Fruit fly (Drosophila melanogaster) whole organism, embryonic: Measurements from ENCODE around the gene Usf.

Source experiments
- B-H2 ChIP-seq: fragments of 200-800 bp; sonication (Bioruptor generic); optimal IDR thresholded peaks from 2 replicates; lab custom pipeline; 2018; ENCODE audit warnings: missing biosample characterization, mild to moderate bottlenecking, missing genetic modification characterization
- BEAF-32 ChIP-seq: fragments of 200-800 bp; sonication (Bioruptor generic); optimal IDR thresholded peaks from 3 replicates; lab custom pipeline; 2017; ENCODE audit warnings: missing biosample characterization, missing genetic modification characterization, mild to moderate bottlenecking, moderate library complexity, missing genetic modification reagents
- Bdp1 ChIP-seq: fragments of 200-800 bp; sonication (Bioruptor generic); optimal IDR thresholded peaks from 3 replicates; lab custom pipeline; 2016; ENCODE audit warnings: missing biosample characterization, missing genetic modification characterization
- Bgb ChIP-seq: fragments of 200-800 bp; sonication (Bioruptor generic); IDR thresholded peaks from 2 replicates; pipeline ENCODE4 v1.3.6; 2022; ENCODE audit warnings: missing biosample characterization, missing genetic modification characterization; ENCODE audit not compliant: partially characterized antibody
- CG10267 ChIP-seq: fragments of 200-800 bp; sonication (Bioruptor generic); optimal IDR thresholded peaks from 2 replicates; lab custom pipeline; 2018; ENCODE audit warnings: missing biosample characterization, mild to moderate bottlenecking, missing genetic modification characterization, moderate library complexity
- CG13287 ChIP-seq: fragments of 200-800 bp; sonication (Bioruptor generic); IDR thresholded peaks from 2 replicates; pipeline ENCODE4 v1.3.6; 2022; ENCODE audit warnings: missing biosample characterization, missing genetic modification characterization; ENCODE audit not compliant: partially characterized antibody
- CG14014 ChIP-seq: fragments of 200-800 bp; sonication (Bioruptor generic); IDR thresholded peaks from 2 replicates; pipeline ENCODE4 v1.3.6; 2022; ENCODE audit warnings: missing biosample characterization, missing genetic modification characterization
- CG14710 ChIP-seq: fragments of 200-800 bp; sonication (Bioruptor generic); optimal IDR thresholded peaks from 3 replicates; lab custom pipeline; 2019; ENCODE audit warnings: missing biosample characterization, mild to moderate bottlenecking, missing genetic modification characterization, moderate library complexity
- CG15696 ChIP-seq: fragments of 200-800 bp; sonication (Bioruptor generic); optimal IDR thresholded peaks from 2 replicates; lab custom pipeline; 2019; ENCODE audit warnings: missing biosample characterization, mild to moderate bottlenecking, missing genetic modification characterization, moderate library complexity
- CG18011 ChIP-seq: fragments of 200-800 bp; sonication (Bioruptor generic); optimal IDR thresholded peaks from 2 replicates; lab custom pipeline; 2017; ENCODE audit warnings: missing biosample characterization, missing genetic modification characterization, mild to moderate bottlenecking, moderate library complexity, missing genotype
- CG18599 ChIP-seq: fragments of 200-800 bp; sonication (Bioruptor generic); optimal IDR thresholded peaks from 3 replicates; lab custom pipeline; 2017; ENCODE audit warnings: missing biosample characterization, missing genetic modification characterization, mild to moderate bottlenecking, moderate library complexity, missing genetic modification reagents
- CG18764 ChIP-seq: fragments of 200-800 bp; sonication (Bioruptor generic); optimal IDR thresholded peaks from 3 replicates; lab custom pipeline; 2016; ENCODE audit warnings: missing biosample characterization, missing genetic modification characterization
- CG2116 ChIP-seq: fragments of 200-800 bp; sonication (Bioruptor generic); optimal IDR thresholded peaks from 3 replicates; lab custom pipeline; 2018; ENCODE audit warnings: missing biosample characterization, mild to moderate bottlenecking, missing genetic modification characterization
- CG4360 ChIP-seq: fragments of 200-800 bp; sonication (Bioruptor generic); IDR thresholded peaks from 2 replicates; pipeline ENCODE4 v1.3.6; 2022; ENCODE audit warnings: missing biosample characterization, missing genetic modification characterization
- CG4617 ChIP-seq: fragments of 200-800 bp; sonication (Bioruptor generic); optimal IDR thresholded peaks from 3 replicates; lab custom pipeline; 2016; ENCODE audit warnings: missing biosample characterization, missing genetic modification characterization, borderline replicate concordance
- CG6689 ChIP-seq: fragments of 200-800 bp; sonication (Bioruptor generic); IDR thresholded peaks from 2 replicates; pipeline ENCODE4 v1.3.6; 2022; ENCODE audit warnings: missing biosample characterization, missing genetic modification characterization
- CG8478 ChIP-seq: fragments of >200 bp; optimal IDR thresholded peaks from 2 replicates; lab custom pipeline; 2018
- CG8924 ChIP-seq: fragments of 200-800 bp; optimal IDR thresholded peaks from 3 replicates; lab custom pipeline; 2019; ENCODE audit warnings: missing biosample characterization, mild to moderate bottlenecking, missing genetic modification characterization, moderate library complexity
- CG9797 ChIP-seq: fragments of 200-800 bp; sonication (Bioruptor generic); optimal IDR thresholded peaks from 3 replicates; lab custom pipeline; 2018; ENCODE audit warnings: missing biosample characterization, mild to moderate bottlenecking, missing genetic modification characterization
- CTCF ChIP-seq: fragments of 200-800 bp; sonication (Bioruptor generic); optimal IDR thresholded peaks from 2 replicates; lab custom pipeline; 2017; ENCODE audit warnings: missing biosample characterization, mild to moderate bottlenecking, missing genetic modification characterization, moderate library complexity
- Dp ChIP-seq: fragments of 200-800 bp; sonication (Bioruptor generic); optimal IDR thresholded peaks from 2 replicates; lab custom pipeline; 2018; ENCODE audit warnings: missing biosample characterization, mild to moderate bottlenecking, missing genetic modification characterization, moderate library complexity
- E2f1 ChIP-seq: fragments of 200-800 bp; sonication (Bioruptor generic); IDR thresholded peaks from 2 replicates; pipeline ENCODE4 v1.3.6; 2022; ENCODE audit warnings: missing biosample characterization, missing genetic modification characterization
- E2f2 ChIP-seq: fragments of 200-800 bp; sonication (Bioruptor generic); IDR thresholded peaks from 2 replicates; pipeline ENCODE4 v1.3.6; 2022; ENCODE audit warnings: missing biosample characterization, missing genetic modification characterization
- Fer3 ChIP-seq: fragments of 200-800 bp; sonication (Bioruptor generic); optimal IDR thresholded peaks from 2 replicates; lab custom pipeline; 2018; ENCODE audit warnings: missing biosample characterization, mild to moderate bottlenecking, missing genetic modification characterization, moderate library complexity
- H15 ChIP-seq: fragments of 200-800 bp; sonication (Bioruptor generic); IDR thresholded peaks from 3 replicates; pipeline ENCODE4 v1.3.6; 2022; ENCODE audit warnings: missing biosample characterization, missing genetic modification characterization
- Hand ChIP-seq: fragments of 200-800 bp; sonication (Bioruptor generic); optimal IDR thresholded peaks from 2 replicates; lab custom pipeline; 2017; ENCODE audit warnings: mild to moderate bottlenecking, missing biosample characterization, missing genetic modification reagents, missing genetic modification characterization
- Jarid2 ChIP-seq: fragments of 200-800 bp; sonication (Bioruptor generic); optimal IDR thresholded peaks from 3 replicates; lab custom pipeline; 2017; ENCODE audit warnings: mild to moderate bottlenecking, missing biosample characterization, missing genetic modification reagents, missing genetic modification characterization
- MBD-R2 ChIP-seq: fragments of 200-800 bp; sonication (Bioruptor generic); IDR thresholded peaks from 2 replicates; pipeline ENCODE4 v1.3.6; 2022; ENCODE audit warnings: missing biosample characterization, missing genetic modification characterization
- MESR4 ChIP-seq: fragments of 200-800 bp; sonication (Bioruptor generic); optimal IDR thresholded peaks from 2 replicates; lab custom pipeline; 2018; ENCODE audit warnings: missing biosample characterization, mild to moderate bottlenecking, missing genetic modification characterization, moderate library complexity
- Myb ChIP-seq: fragments of 200-800 bp; sonication (Bioruptor generic); optimal IDR thresholded peaks from 2 replicates; lab custom pipeline; 2016; ENCODE audit warnings: missing biosample characterization, missing genetic modification characterization
- Pdp1 ChIP-seq, 2 experiments: fragments of 200-800 bp; sonication (Bioruptor generic); optimal IDR thresholded peaks; 3 replicates each; lab custom pipeline; 2016; ENCODE audit warnings: missing biosample characterization in 2 of 2, missing genetic modification characterization in 2 of 2, mild to moderate bottlenecking in 1 of 2, moderate library complexity in 1 of 2
- Sin3A ChIP-seq: fragments of >200 bp; optimal IDR thresholded peaks from 2 replicates; lab custom pipeline; 2018
- Sry-δ ChIP-seq: fragments of 200-800 bp; sonication (Bioruptor generic); optimal IDR thresholded peaks from 2 replicates; lab custom pipeline; 2016; ENCODE audit warnings: missing biosample characterization, missing genetic modification characterization
- Trl ChIP-seq, 3 experiments: fragments of >200 bp in 2 of 3; fragments of 200-800 bp in 1 of 3; sonication (Bioruptor generic) in 1 of 3; optimal IDR thresholded peaks; 2 replicates in 1 of 3; 3 replicates in 2 of 3; lab custom pipeline; 2016 to 2017; ENCODE audit warnings: missing biosample characterization in 1 of 3, missing genetic modification characterization in 1 of 3
- Usf ChIP-seq: fragments of 200-800 bp; sonication (Bioruptor generic); optimal IDR thresholded peaks from 2 replicates; lab custom pipeline; 2017; ENCODE audit warnings: missing genotype, missing biosample characterization, missing genetic modification characterization
- abd-A ChIP-seq: fragments of 200-800 bp; sonication (Bioruptor generic); optimal IDR thresholded peaks from 3 replicates; lab custom pipeline; 2019; ENCODE audit warnings: missing biosample characterization, mild to moderate bottlenecking, missing genetic modification characterization, moderate library complexity
- al ChIP-seq: fragments of 200-800 bp; sonication (Bioruptor generic); IDR thresholded peaks from 2 replicates; pipeline ENCODE4 v1.3.6; 2022; ENCODE audit warnings: missing biosample characterization, missing genetic modification characterization
- chn ChIP-seq: fragments of 200-800 bp; sonication (Bioruptor generic); optimal IDR thresholded peaks from 2 replicates; lab custom pipeline; 2016; ENCODE audit warnings: missing biosample characterization, missing genetic modification characterization
- fd102C ChIP-seq: fragments of 200-800 bp; sonication (Bioruptor generic); optimal IDR thresholded peaks from 2 replicates; lab custom pipeline; 2018; ENCODE audit warnings: missing biosample characterization, mild to moderate bottlenecking, missing genetic modification characterization, moderate library complexity
- gfzf ChIP-seq: fragments of 200-800 bp; sonication (Bioruptor generic); optimal IDR thresholded peaks from 2 replicates; lab custom pipeline; 2016; ENCODE audit warnings: missing biosample characterization, mild to moderate bottlenecking, missing genetic modification characterization, moderate library complexity
- lola ChIP-seq, 3 experiments: fragments of >200 bp in 2 of 3; fragments of 200-800 bp in 1 of 3; sonication (Bioruptor generic) in 1 of 3; optimal IDR thresholded peaks; 2 replicates each; lab custom pipeline; 2017 to 2019; ENCODE audit warnings: missing biosample characterization in 3 of 3, missing genetic modification characterization in 3 of 3, mild to moderate bottlenecking in 1 of 3, moderate library complexity in 1 of 3
- phol ChIP-seq: fragments of 200-800 bp; sonication (Bioruptor generic); optimal IDR thresholded peaks from 3 replicates; lab custom pipeline; 2018; ENCODE audit warnings: missing biosample characterization, mild to moderate bottlenecking, missing genetic modification characterization, moderate library complexity
- pzg ChIP-seq: fragments of 200-800 bp; sonication (Bioruptor generic); optimal IDR thresholded peaks from 3 replicates; lab custom pipeline; 2018; ENCODE audit warnings: missing biosample characterization, mild to moderate bottlenecking, missing genetic modification characterization, moderate library complexity
- shn ChIP-seq: fragments of 200-800 bp; sonication (Bioruptor generic); optimal IDR thresholded peaks from 3 replicates; lab custom pipeline; 2016; ENCODE audit warnings: missing biosample characterization, missing genetic modification characterization
- stwl ChIP-seq: fragments of 200-800 bp; sonication (Bioruptor generic); optimal IDR thresholded peaks from 3 replicates; lab custom pipeline; 2018; ENCODE audit warnings: missing biosample characterization, mild to moderate bottlenecking, missing genetic modification characterization, moderate library complexity
- tll ChIP-seq, 2 experiments: fragments of 200-800 bp in 1 of 2; fragments of >200 bp in 1 of 2; sonication (Bioruptor generic) in 1 of 2; optimal IDR thresholded peaks; 2 replicates each; lab custom pipeline; 2017 to 2019; ENCODE audit warnings: missing biosample characterization in 2 of 2, missing genetic modification characterization in 2 of 2, mild to moderate bottlenecking in 1 of 2, moderate library complexity in 1 of 2
- trem ChIP-seq: fragments of 200-800 bp; optimal IDR thresholded peaks from 3 replicates; lab custom pipeline; 2019; ENCODE audit warnings: missing biosample characterization, mild to moderate bottlenecking, missing genetic modification characterization, moderate library complexity
- yki ChIP-seq: fragments of >200 bp; optimal IDR thresholded peaks from 3 replicates; lab custom pipeline; 2018

The Usf gene

DNA sequence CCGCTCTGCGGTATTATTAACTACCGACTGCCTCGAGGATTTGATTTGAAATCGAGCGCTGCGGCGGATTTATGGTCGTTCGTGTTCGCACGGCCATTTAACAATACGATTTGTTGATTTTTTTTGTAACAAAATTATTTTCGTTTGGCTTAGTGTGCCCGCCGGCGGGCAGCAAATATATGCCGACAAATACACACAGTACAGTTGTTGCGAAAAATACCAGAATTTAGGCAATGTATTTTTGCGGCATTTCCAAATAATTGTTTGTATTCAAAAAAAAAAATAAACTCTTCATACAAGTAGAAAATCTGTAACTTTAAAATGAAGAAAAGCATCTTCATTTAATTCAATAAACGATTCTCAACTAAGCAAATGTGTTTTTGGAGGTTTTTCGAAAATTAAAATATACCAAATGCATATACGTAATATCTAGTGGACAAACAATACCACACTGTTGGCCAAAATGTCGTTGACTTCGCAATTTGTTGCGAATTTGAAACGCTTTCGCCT, at the start of gene Usf, which contains the start of gene CG15912:
Usf (minus strand) TSS at position 184 of the 510 bp plus-strand sequence.
CG15912 (plus strand) TSS at position 460 of the 510 bp plus-strand sequence.
- TF ChIP-seq Hand (GFP tag; lab: Kevin White, UChicago) (no peak), Bgb (GFP tag; lab: Robert Waterston, UW) (0 out of 2 replicates have a peak, but pooled peaks have one; percentile 2), MESR4 (GFP tag; lab: Kevin White, UChicago) (peak; percentile 65), stwl (tag; lab: Kevin White, UChicago) (peak; percentile 45), tll (GFP tag; optimal IDR thresholded peaks at IDR 0.05; lab: Kevin White, UChicago) (peak in 1 of 2 experiments; percentile 8), CG14014 (GFP tag; lab: Robert Waterston, UW) (no peak), gfzf (GFP tag; lab: Kevin White, UChicago) (peak; percentile 88), CG9797 (GFP tag; lab: Kevin White, UChicago) (peak; percentile 77), yki (lab: Kevin White, UChicago) (no peak), pzg (GFP tag; lab: Kevin White, UChicago) (peak; percentile 48), CG13287 (peak; percentile 14; the same call in 1 of the 2 replicates), Jarid2 (GFP tag; lab: Kevin White, UChicago) (no peak), Sin3A (peak; percentile 52), CG18011 (GFP tag; lab: Kevin White, UChicago) (no peak), fd102C (no peak), CG6689 (GFP tag; lab: Robert Waterston, UW) (no peak), CG2116 (GFP tag; lab: Kevin White, UChicago) (peak; percentile 15), CG4617 (GFP tag; lab: Kevin White, UChicago) (peak; percentile 52), CG10267 (tag; lab: Kevin White, UChicago) (peak; percentile 9), BEAF-32 (GFP tag; lab: Kevin White, UChicago) (peak; percentile 21), CTCF (GFP tag; lab: Kevin White, UChicago) (peak; percentile 32), CG14710 (peak; percentile 9), CG18764 (GFP tag; lab: Kevin White, UChicago) (no peak), B-H2 (GFP tag; lab: Kevin White, UChicago) (no peak), E2f2 (GFP tag; lab: Robert Waterston, UW) (peak; percentile 66), CG8478 (lab: Kevin White, UChicago) (no peak), Myb (GFP tag; lab: Kevin White, UChicago) (peak; percentile 58), MBD-R2 (GFP tag; lab: Robert Waterston, UW) (peak; percentile 57), Dp (GFP tag; lab: Kevin White, UChicago) (peak; percentile 50), Sry-δ (GFP tag; lab: Kevin White, UChicago) (peak; percentile 8), Bdp1 (GFP tag; lab: Kevin White, UChicago) (no peak), Pdp1 (GFP tag; optimal IDR thresholded peaks at IDR 0.05; lab: Kevin White, UChicago) (peak in 1 of 2 experiments; percentile 53), trem (tag; lab: Kevin White, UChicago) (peak; percentile 28)
- TF ChIP-seq, all 482 proteins: peak for 22

DNA sequence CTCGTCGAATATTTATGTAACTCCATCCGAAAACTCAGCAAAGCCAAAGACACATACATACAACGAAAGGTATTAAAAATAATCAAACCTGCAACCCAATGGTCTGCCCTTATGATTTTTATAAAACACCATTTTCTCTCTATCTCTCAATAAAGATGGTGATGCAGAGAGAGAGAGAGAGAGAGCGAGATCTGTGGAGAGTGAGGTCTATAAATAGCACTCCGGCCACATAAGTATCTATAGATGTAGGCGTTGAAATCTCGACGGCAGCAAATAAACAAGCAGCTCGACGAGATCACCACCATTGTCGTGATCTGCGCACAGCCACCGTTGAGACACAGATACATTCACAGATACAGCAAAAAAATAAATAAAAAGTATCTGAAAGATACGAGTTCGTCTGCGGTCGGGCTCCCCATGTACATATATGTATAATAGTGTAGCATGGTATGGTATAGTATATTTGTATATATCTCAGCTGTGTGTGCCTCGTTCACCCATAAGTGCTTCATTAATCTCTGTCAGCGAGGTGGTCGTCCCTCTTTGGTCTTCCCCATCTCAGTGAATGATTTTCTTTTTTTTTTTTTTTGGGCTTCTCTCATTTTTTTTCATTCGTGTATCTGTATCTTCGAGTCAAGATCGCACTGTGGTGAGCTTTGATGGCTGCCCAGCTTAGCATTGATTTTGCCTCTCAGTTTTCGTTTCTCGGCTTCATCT, 48.0 kb upstream of the Usf start:
- TF ChIP-seq shn (no peak), H15 (GFP tag; lab: Robert Waterston, UW) (no peak), chn (GFP tag; lab: Kevin White, UChicago) (no peak), E2f1 (no peak), CG15696 (no peak), abd-A (tag; lab: Kevin White, UChicago) (peak; percentile 41), CG8924 (tag; lab: Kevin White, UChicago) (no peak), CG18599 (GFP tag; lab: Kevin White, UChicago) (no peak), CG4360 (GFP tag; lab: Robert Waterston, UW) (no peak), al (no peak), Trl (optimal IDR thresholded peaks at IDR 0.05; lab: Kevin White, UChicago) (peak; percentile 64 to 72), Trl (GFP tag; optimal IDR thresholded peaks at IDR 0.05; lab: Kevin White, UChicago) (no peak), trem (tag; lab: Kevin White, UChicago) (no peak), lola (GFP tag; optimal IDR thresholded peaks at IDR 0.05; lab: Kevin White, UChicago) (no peak), phol (peak; percentile 2), Usf (no peak), Fer3 (tag; lab: Kevin White, UChicago) (no peak)
